Worm (Caenorhabditis elegans) whole organism, early embryonic: ENCODE data around the gene tbc-6.

Source experiments
- ama-1 ChIP-seq: fragments of 150-350 bp; optimal IDR thresholded peaks from 2 replicates; lab custom pipeline; 2014
- ets-7 ChIP-seq: sonication (generic microtip); optimal IDR thresholded peaks from 2 replicates; lab custom pipeline; 2016; ENCODE audit warnings: missing genotype, missing genetic modification characterization, missing compliant biosample characterization
- flt-1 ChIP-seq: fragments of 200-800 bp; sonication (Bioruptor generic); IDR thresholded peaks from 2 replicates; pipeline ENCODE4 v1.3.6; 2022; ENCODE audit warnings: missing genetic modification characterization, missing compliant biosample characterization
- hnd-1 ChIP-seq: sonication (generic microtip); optimal IDR thresholded peaks from 2 replicates; lab custom pipeline; 2016; ENCODE audit warnings: missing genetic modification characterization, missing compliant biosample characterization
- pes-1 ChIP-seq: fragments of 200-800 bp; sonication (Bioruptor generic); IDR thresholded peaks from 2 replicates; pipeline ENCODE4 v1.3.6; 2022; ENCODE audit warnings: missing genetic modification reagents, missing genetic modification characterization, missing compliant biosample characterization
- scrt-1 ChIP-seq: fragments of 200-800 bp; sonication (Bioruptor generic); IDR thresholded peaks from 2 replicates; pipeline ENCODE4 v1.3.6; 2022; ENCODE audit warnings: missing genetic modification characterization, missing compliant biosample characterization
- sea-1 ChIP-seq: fragments of 200-800 bp; sonication (Bioruptor generic); conservative IDR thresholded peaks from 2 replicates; pipeline ENCODE4 v1.3.6; 2022; ENCODE audit warnings: missing genetic modification characterization, missing compliant biosample characterization
- tbx-11 ChIP-seq: fragments of 200-800 bp; sonication (Bioruptor generic); IDR thresholded peaks from 2 replicates; pipeline ENCODE4 v1.3.6; 2022; ENCODE audit warnings: missing genetic modification characterization, missing compliant biosample characterization
- tbx-37 ChIP-seq: fragments of 200-800 bp; sonication (Bioruptor generic); conservative IDR thresholded peaks from 2 replicates; pipeline ENCODE4 v1.3.6; 2022; ENCODE audit warnings: missing genetic modification reagents, missing genetic modification characterization, missing compliant biosample characterization
- tra-4 ChIP-seq: sonication (generic microtip); optimal IDR thresholded peaks from 2 replicates; lab custom pipeline; 2017; ENCODE audit warnings: missing genetic modification characterization, missing compliant biosample characterization

DNA sequence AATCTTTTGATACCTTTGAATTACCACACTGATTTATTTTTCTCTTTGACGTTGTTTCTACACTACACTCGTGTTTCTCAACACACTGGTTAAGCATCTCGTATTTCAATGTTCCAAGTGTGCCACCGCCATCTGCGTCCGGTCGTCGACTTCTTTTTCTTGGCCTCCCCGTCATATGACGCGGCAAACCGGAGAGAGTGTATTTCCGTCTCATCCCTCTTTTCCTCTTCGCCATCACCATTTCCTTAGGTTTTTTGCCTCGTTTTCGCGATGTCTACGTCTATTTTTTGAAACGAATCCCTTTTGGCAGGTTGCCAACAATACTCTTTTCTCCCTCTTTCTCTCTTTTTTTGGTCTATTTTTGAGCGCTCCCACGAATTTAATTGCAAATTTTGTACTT lies 8.9 kb upstream of the tbc-6 start:
- TF ChIP-seq ama-1 (lab: Kevin White, UChicago) = no peak
- no peak for TF ChIP-seq scrt-1
- no peak for TF ChIP-seq hnd-1
- no peak for TF ChIP-seq flt-1 (GFP tag; lab: Robert Waterston, UW)
- no peak for TF ChIP-seq ets-7 (tag; lab: Kevin White, UChicago)
- TF ChIP-seq pes-1 (GFP tag; lab: Robert Waterston, UW) = no peak
- no peak for TF ChIP-seq tra-4 (tag; lab: Kevin White, UChicago)
- no peak for TF ChIP-seq tbx-11 (GFP tag; lab: Robert Waterston, UW)
- TF ChIP-seq tbx-37 (GFP tag; lab: Robert Waterston, UW) = no peak
- TF ChIP-seq sea-1 = no peak
